Worm (Caenorhabditis elegans) whole organism, mixed stage, embryonic: Measurements from ENCODE around the gene scrm-3.

Experiments used
- elt-1 ChIP-seq: sonication (generic microtip); optimal IDR thresholded peaks from 2 replicates; lab custom pipeline; 2017; ENCODE audit warnings: missing genetic modification characterization, mild to moderate bottlenecking, missing compliant biosample characterization, antibody characterized with exemption, moderate library complexity, borderline replicate concordance; ENCODE audit not compliant: insufficient read depth
- nhr-12 ChIP-seq: fragments of 150-350 bp; optimal IDR thresholded peaks from 2 replicates; lab custom pipeline; 2014; ENCODE audit warnings: missing biosample characterization, missing genetic modification characterization
- nhr-237 ChIP-seq: fragments of 150-350 bp; optimal IDR thresholded peaks from 2 replicates; lab custom pipeline; 2014; ENCODE audit warnings: missing biosample characterization, missing genetic modification characterization

ce11 chrV:3308169-3308568 is 48.8 kb downstream of the scrm-3 start, which contains the start of gene srbc-3:
- TF ChIP-seq elt-1 (tag; lab: Kevin White, UChicago) (no peak), nhr-12 (tag; lab: Kevin White, UChicago) (no peak), nhr-237 (no peak)
